Worm (Caenorhabditis elegans): ENCODE measurements around the gene F32E10.9.

DNA sequence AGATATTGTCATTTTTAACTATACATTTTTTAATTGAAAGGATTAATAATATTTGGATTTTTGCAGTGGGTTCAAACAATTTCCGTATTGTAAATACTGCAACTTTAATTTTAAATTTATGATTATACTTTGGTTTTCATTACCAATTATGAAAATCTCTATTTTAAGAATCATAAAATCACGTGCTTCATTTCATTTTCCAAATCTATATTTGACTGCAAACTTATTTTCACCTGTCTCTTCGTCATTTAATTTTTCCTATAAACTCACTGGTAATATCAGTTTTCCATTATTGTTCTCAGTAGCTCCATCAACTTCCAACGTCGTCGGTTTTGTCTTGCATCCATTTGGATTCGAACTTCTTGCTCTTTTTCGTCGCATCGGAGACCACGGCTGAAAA, 31.4 kb downstream of the F32E10.9 start, which contains the start of gene R05G6.1:
- TF ChIP-seq ama-1 (optimal IDR thresholded peaks at IDR 0.05) (no peak), tbx-11 (GFP tag; IDR thresholded peaks at IDR 0.05) (no peak), F13C5.2 (tag; optimal IDR thresholded peaks at IDR 0.05) (no peak), hnd-1 (tag; optimal IDR thresholded peaks at IDR 0.05) (no peak), hmbx-1 (tag; optimal IDR thresholded peaks at IDR 0.05) (no peak), flt-1 (GFP tag; IDR thresholded peaks at IDR 0.05) (no peak), B0310.2 (tag; optimal IDR thresholded peaks at IDR 0.05) (no peak), hmg-4 (GFP tag; optimal IDR thresholded peaks at IDR 0.05) (no peak)
